Worm (Caenorhabditis elegans) whole organism, L4/young adult: ENCODE data around the gene daf-22.

Source experiments
- W03F9.2 ChIP-seq: fragments of 150-350 bp; optimal IDR thresholded peaks from 2 replicates; lab custom pipeline; 2014; ENCODE audit warnings: missing biosample characterization, missing genetic modification characterization
- dao-5 ChIP-seq: sonication (generic microtip); optimal IDR thresholded peaks from 2 replicates; lab custom pipeline; 2016; ENCODE audit warnings: missing genotype, missing genetic modification characterization, moderate library complexity, missing compliant biosample characterization
- him-1 ChIP-seq: sonication (generic microtip); optimal IDR thresholded peaks from 2 replicates; lab custom pipeline; 2016; ENCODE audit warnings: missing genotype, missing genetic modification reagents, missing genetic modification characterization, missing compliant biosample characterization

DNA sequence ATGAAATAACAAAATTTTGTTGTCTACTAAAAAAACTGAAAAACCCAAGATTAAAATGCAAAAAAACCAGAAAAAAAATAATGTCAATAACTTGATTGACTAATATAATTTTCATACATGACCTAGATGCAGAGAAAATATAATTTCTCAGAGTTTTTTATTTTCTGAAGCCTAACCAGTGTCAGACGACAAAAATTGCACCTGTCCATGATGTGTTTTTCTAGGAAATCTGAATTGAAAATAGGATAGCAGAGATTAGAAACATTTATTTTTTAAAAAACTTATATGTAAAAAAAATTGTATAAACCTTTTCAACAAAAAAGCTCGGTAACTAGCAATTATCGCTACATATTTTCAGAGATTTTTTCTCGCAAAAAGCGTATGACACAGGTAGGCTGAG, 7.5 kb downstream of the daf-22 start:
- no peak for TF ChIP-seq him-1 (tag; lab: Kevin White, UChicago)
- TF ChIP-seq dao-5: no peak
- no peak for TF ChIP-seq W03F9.2 (tag; lab: Kevin White, UChicago)
